Worm (Caenorhabditis elegans) whole organism, L2 larva: ENCODE measurements around the gene cpi-1.

Experiments
- C34F6.9 ChIP-seq: fragments of 150-350 bp; optimal IDR thresholded peaks from 2 replicates; lab custom pipeline; 2014; ENCODE audit warnings: missing biosample characterization, missing genetic modification characterization
- F13H6.1 ChIP-seq: sonication (generic microtip); optimal IDR thresholded peaks from 2 replicates; lab custom pipeline; 2016; ENCODE audit warnings: missing genetic modification characterization, missing compliant biosample characterization
- R02D3.7 ChIP-seq: fragments of 150-350 bp; optimal IDR thresholded peaks from 2 replicates; lab custom pipeline; 2014; ENCODE audit warnings: missing biosample characterization, missing genetic modification characterization
- ZK546.5 ChIP-seq: sonication (generic microtip); optimal IDR thresholded peaks from 2 replicates; lab custom pipeline; 2017; ENCODE audit warnings: missing biosample characterization, missing genetic modification characterization
- alr-1 ChIP-seq: fragments of 150-350 bp; optimal IDR thresholded peaks from 2 replicates; lab custom pipeline; 2014; ENCODE audit warnings: missing biosample characterization, missing genetic modification characterization
- ceh-16 ChIP-seq: fragments of 150-350 bp; optimal IDR thresholded peaks from 2 replicates; lab custom pipeline; 2014; ENCODE audit warnings: missing biosample characterization, missing genetic modification characterization
- ceh-82 ChIP-seq: fragments of 150-350 bp; optimal IDR thresholded peaks from 2 replicates; lab custom pipeline; 2014; ENCODE audit warnings: missing biosample characterization, missing genetic modification characterization
- crh-2 ChIP-seq: sonication (generic microtip); optimal IDR thresholded peaks from 2 replicates; lab custom pipeline; 2017; ENCODE audit warnings: missing biosample characterization, missing genetic modification characterization
- dmd-4 ChIP-seq: sonication (generic microtip); optimal IDR thresholded peaks from 2 replicates; lab custom pipeline; 2017; ENCODE audit warnings: missing biosample characterization, missing genetic modification characterization
- fos-1 ChIP-seq: fragments of 150-350 bp; optimal IDR thresholded peaks from 2 replicates; lab custom pipeline; 2014; ENCODE audit warnings: missing biosample characterization, missing genetic modification characterization
- gmeb-1 ChIP-seq: fragments of 150-350 bp; optimal IDR thresholded peaks from 2 replicates; lab custom pipeline; 2014; ENCODE audit warnings: missing biosample characterization, missing genetic modification characterization
- lin-13 ChIP-seq: fragments of 150-350 bp; optimal IDR thresholded peaks from 2 replicates; lab custom pipeline; 2014; ENCODE audit warnings: missing biosample characterization, missing genetic modification reagents, missing genetic modification characterization
- lin-39 ChIP-seq: fragments of 150-350 bp; optimal IDR thresholded peaks from 2 replicates; lab custom pipeline; 2014; ENCODE audit warnings: missing biosample characterization, missing genetic modification reagents, missing genetic modification characterization
- lsy-2 ChIP-seq, 2 experiments: fragments of 150-350 bp in 1 of 2; sonication (generic microtip) in 1 of 2; optimal IDR thresholded peaks; 2 replicates each; lab custom pipeline; 2014 to 2017; ENCODE audit warnings: missing biosample characterization in 2 of 2, missing genetic modification characterization in 2 of 2
- mdl-1 ChIP-seq, 2 experiments: fragments of 150-350 bp in 1 of 2; sonication (generic microtip) in 1 of 2; optimal IDR thresholded peaks; 2 replicates each; lab custom pipeline; 2017; ENCODE audit warnings: missing biosample characterization in 2 of 2, missing genetic modification characterization in 2 of 2
- nhr-10 ChIP-seq: sonication (generic microtip); optimal IDR thresholded peaks from 2 replicates; lab custom pipeline; 2017; ENCODE audit warnings: missing biosample characterization, missing genetic modification characterization
- nhr-11 ChIP-seq: fragments of 150-350 bp; optimal IDR thresholded peaks from 2 replicates; lab custom pipeline; 2014; ENCODE audit warnings: missing biosample characterization, missing genetic modification characterization
- nhr-12 ChIP-seq: fragments of 150-350 bp; optimal IDR thresholded peaks from 2 replicates; lab custom pipeline; 2014; ENCODE audit warnings: missing biosample characterization, missing genetic modification characterization
- nhr-129 ChIP-seq: fragments of 150-350 bp; optimal IDR thresholded peaks from 2 replicates; lab custom pipeline; 2014; ENCODE audit warnings: missing biosample characterization, missing genetic modification characterization
- nhr-23 ChIP-seq: fragments of 150-350 bp; optimal IDR thresholded peaks from 2 replicates; lab custom pipeline; 2014; ENCODE audit warnings: missing biosample characterization, missing genetic modification reagents, missing genetic modification characterization
- nhr-237 ChIP-seq: fragments of 150-350 bp; optimal IDR thresholded peaks from 2 replicates; lab custom pipeline; 2014; ENCODE audit warnings: missing biosample characterization, missing genetic modification characterization
- nhr-6 ChIP-seq: fragments of 150-350 bp; optimal IDR thresholded peaks from 2 replicates; lab custom pipeline; 2014; ENCODE audit warnings: missing biosample characterization, missing genetic modification characterization
- nhr-77 ChIP-seq: fragments of 150-350 bp; optimal IDR thresholded peaks from 2 replicates; lab custom pipeline; 2014; ENCODE audit warnings: missing biosample characterization, missing genetic modification characterization
- sma-3 ChIP-seq: sonication (generic microtip); optimal IDR thresholded peaks from 2 replicates; lab custom pipeline; 2016; ENCODE audit warnings: missing genetic modification reagents, missing genetic modification characterization, missing compliant biosample characterization
- sma-9 ChIP-seq, 2 experiments: fragments of 150-350 bp in 1 of 2; sonication (generic microtip) in 1 of 2; optimal IDR thresholded peaks; 2 replicates each; lab custom pipeline; 2014 to 2016; ENCODE audit warnings: missing genetic modification characterization in 2 of 2, mild to moderate bottlenecking in 1 of 2, missing biosample characterization in 1 of 2, missing compliant biosample characterization in 1 of 2, missing genetic modification reagents in 1 of 2, moderate library complexity in 1 of 2
- snpc-4 ChIP-seq: fragments of 150-350 bp; optimal IDR thresholded peaks from 2 replicates; lab custom pipeline; 2014; ENCODE audit warnings: missing biosample characterization, missing genetic modification characterization
- unc-55 ChIP-seq: fragments of 150-350 bp; sonication (generic microtip); optimal IDR thresholded peaks from 3 replicates; lab custom pipeline; 2014; ENCODE audit warnings: missing biosample characterization, missing genetic modification reagents, missing genetic modification characterization
- unc-62 ChIP-seq: fragments of 150-350 bp; optimal IDR thresholded peaks from 2 replicates; lab custom pipeline; 2014; ENCODE audit warnings: missing biosample characterization, missing genetic modification reagents, missing genetic modification characterization
- zag-1 ChIP-seq: fragments of 150-350 bp; optimal IDR thresholded peaks from 2 replicates; lab custom pipeline; 2014; ENCODE audit warnings: missing biosample characterization, missing genetic modification characterization
- ztf-1 ChIP-seq: fragments of 200-800 bp; sonication (Bioruptor generic); conservative IDR thresholded peaks from 2 replicates; pipeline ENCODE4 v1.3.6; 2022; ENCODE audit warnings: missing genetic modification characterization, missing compliant biosample characterization
- ztf-11 ChIP-seq: sonication (generic microtip); optimal IDR thresholded peaks from 2 replicates; lab custom pipeline; 2017; ENCODE audit warnings: missing biosample characterization, missing genetic modification characterization

The cpi-1 gene

DNA sequence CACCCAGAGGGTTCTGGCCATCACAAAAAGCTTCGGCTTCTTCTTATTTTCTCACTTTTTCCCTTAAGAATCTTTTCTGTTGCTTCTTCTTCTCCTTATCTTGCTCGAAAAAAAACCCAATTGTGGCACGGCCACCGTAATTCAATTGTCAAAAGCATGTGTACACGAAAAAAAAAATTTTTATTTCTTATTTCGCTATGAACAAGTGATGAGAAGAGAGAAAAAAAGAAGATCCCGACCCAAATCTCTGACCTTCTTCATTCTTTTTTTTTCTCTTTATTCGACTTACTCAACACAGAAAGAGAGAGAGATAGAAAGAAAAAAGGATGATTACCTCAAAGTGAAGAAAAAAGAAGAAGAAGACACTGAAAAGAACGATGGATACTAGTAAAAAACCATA lies 32.6 kb downstream of the cpi-1 start:
- TF ChIP-seq lsy-2 (tag; optimal IDR thresholded peaks at IDR 0.05; lab: Kevin White, UChicago) (peak in 1 of 2 experiments; percentile 41), unc-62 (no peak), gmeb-1 (tag; lab: Kevin White, UChicago) (no peak), zag-1 (tag; lab: Kevin White, UChicago) (peak; percentile 11), ceh-82 (no peak), unc-55 (GFP tag; lab: Kevin White, UChicago) (peak; percentile 14), snpc-4 (no peak), F13H6.1 (tag; lab: Kevin White, UChicago) (peak; percentile 28), ztf-11 (no peak), nhr-11 (no peak), nhr-77 (tag; lab: Kevin White, UChicago) (no peak), nhr-6 (no peak), sma-3 (no peak), C34F6.9 (tag; lab: Kevin White, UChicago) (peak; percentile 48)

DNA sequence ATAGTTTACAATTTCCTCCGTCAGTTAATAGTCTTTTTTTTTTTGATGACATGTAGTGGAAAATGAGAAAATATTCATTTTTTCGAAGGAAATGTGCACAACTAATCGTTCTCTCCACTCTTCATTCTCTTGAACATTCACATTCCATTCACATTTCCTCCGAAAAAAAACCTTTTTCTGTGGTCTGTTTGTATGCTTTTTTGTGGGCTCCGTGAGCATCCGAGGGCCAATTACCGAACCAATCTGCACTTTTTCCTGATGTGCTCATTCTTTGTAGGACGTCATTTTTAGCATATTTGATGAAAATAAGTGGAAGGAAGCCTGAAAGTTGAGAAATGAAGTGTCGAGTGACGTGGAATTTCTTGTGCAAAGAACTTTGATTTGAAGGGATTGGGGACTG lies 33.8 kb downstream of the cpi-1 start:
- TF ChIP-seq nhr-77 (tag; lab: Kevin White, UChicago): no peak
- no peak for TF ChIP-seq ztf-1 (GFP tag; lab: Robert Waterston, UW)
- no peak for TF ChIP-seq sma-9 (GFP tag; optimal IDR thresholded peaks at IDR 0.05; lab: Kevin White, UChicago)
- no peak for TF ChIP-seq sma-9 (tag; optimal IDR thresholded peaks at IDR 0.05; lab: Kevin White, UChicago)
- TF ChIP-seq nhr-12 (tag; lab: Kevin White, UChicago): no peak
- no peak for TF ChIP-seq sma-3
- no peak for TF ChIP-seq nhr-23 (tag; lab: Kevin White, UChicago)

DNA sequence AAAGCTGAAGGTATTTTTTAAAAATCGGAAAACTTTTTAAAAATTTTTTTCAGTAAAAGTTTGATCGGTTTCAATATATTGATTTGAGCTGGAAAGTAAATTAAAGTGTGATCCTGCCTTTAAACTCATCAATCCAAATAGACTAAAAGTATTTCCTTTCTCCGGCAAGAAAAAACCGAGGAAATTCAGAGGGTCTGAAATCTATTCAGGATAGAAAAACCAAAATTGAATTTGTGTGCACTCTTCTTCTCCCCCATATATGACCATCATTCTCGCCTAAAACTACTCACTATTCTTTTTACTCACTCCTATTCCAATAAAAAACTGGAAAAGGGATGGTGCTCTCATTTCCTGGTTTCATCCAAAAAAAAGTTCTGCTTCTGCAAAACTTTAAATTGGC lies 38.6 kb downstream of the cpi-1 start:
- TF ChIP-seq sma-9 (GFP tag; optimal IDR thresholded peaks at IDR 0.05; lab: Kevin White, UChicago) (peak; percentile 33), sma-9 (tag; optimal IDR thresholded peaks at IDR 0.05; lab: Kevin White, UChicago) (no peak), nhr-11 (no peak)

DNA sequence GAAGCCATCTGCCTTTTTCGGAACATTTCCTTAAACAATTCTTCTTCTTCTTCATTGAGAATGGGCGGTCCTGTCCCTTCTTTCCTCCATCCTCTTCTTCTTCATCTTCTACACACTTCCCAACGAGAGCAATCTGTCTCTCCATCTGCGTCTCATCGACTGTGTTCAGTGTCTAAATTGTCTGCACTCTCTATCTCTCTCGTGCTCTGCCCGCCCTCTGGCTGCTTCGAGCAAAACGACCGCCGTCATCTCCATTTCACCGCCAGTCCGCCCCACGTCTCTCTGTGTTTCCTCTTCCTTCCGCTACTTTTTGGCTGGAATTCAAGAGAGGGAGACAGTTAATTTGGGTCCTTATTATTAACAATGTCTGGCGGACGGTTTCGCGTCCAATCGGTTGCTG lies 40.0 kb downstream of the cpi-1 start:
- TF ChIP-seq crh-2 (peak; percentile 11), C34F6.9 (tag; lab: Kevin White, UChicago) (peak; percentile 31), nhr-129 (tag; lab: Kevin White, UChicago) (peak; percentile 15), F13H6.1 (tag; lab: Kevin White, UChicago) (peak; percentile 4), sma-9 (GFP tag; optimal IDR thresholded peaks at IDR 0.05; lab: Kevin White, UChicago) (peak; percentile 39), sma-9 (tag; optimal IDR thresholded peaks at IDR 0.05; lab: Kevin White, UChicago) (no peak), lsy-2 (tag; optimal IDR thresholded peaks at IDR 0.05; lab: Kevin White, UChicago) (peak in 1 of 2 experiments; percentile 22), ceh-82 (no peak), ztf-11 (no peak), unc-55 (GFP tag; lab: Kevin White, UChicago) (peak; percentile 40)

- peak; percentile 2 for TF ChIP-seq crh-2
- TF ChIP-seq alr-1 (tag; lab: Kevin White, UChicago): no peak
- no peak for TF ChIP-seq lin-39
- TF ChIP-seq ZK546.5 (tag; lab: Kevin White, UChicago): no peak
- TF ChIP-seq mdl-1 (tag; optimal IDR thresholded peaks at IDR 0.05; lab: Kevin White, UChicago): no peak
- TF ChIP-seq sma-3: no peak
Observed at ce11 chrIV:6051884-6052283, 41.6 kb downstream of the cpi-1 start.

DNA sequence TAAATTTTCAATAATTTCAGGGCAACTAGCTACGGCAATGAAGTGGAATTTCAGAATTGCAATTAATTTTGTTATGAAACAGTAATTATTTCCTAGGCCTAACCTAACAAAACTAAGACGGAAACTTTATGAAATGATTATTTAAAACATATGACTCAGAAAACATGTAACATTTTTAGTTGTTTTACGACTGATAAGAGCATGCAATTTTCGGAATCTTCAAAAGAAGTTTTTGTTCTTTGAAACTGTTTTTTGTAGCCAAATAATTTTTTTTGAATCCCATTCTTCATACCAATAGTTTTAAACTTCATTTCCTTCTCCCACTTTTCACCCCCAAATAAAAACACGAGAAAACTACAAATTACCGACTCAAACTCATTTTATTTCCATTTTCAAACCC lies 44.4 kb downstream of the cpi-1 start:
- TF ChIP-seq fos-1 (peak; percentile 24), dmd-4 (no peak)

DNA sequence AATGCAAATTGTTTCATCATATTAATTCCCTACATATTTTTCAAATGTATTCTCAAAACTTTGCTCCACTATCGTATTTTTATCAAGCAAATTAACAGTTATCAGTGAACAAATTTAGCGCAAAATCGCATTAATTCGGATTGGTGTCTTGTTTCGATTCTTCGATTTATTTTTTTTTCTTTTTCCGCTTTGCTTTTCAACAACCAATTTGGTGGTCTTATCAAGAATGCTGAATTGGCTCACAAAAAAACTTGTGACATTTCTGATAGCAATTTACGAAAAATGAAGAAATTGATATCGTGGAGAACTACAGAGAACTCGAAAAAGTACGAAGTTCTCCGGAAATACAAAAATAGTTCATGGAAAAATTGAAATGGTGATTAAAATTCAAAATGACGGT lies 45.0 kb downstream of the cpi-1 start:
- TF ChIP-seq gmeb-1 (tag; lab: Kevin White, UChicago): peak; percentile 19
- peak; percentile 34 for TF ChIP-seq sma-9 (GFP tag; optimal IDR thresholded peaks at IDR 0.05; lab: Kevin White, UChicago)
- no peak for TF ChIP-seq sma-9 (tag; optimal IDR thresholded peaks at IDR 0.05; lab: Kevin White, UChicago)
- peak; percentile 83 for TF ChIP-seq fos-1
- TF ChIP-seq lin-13 (GFP tag; lab: Kevin White, UChicago): no peak

ce11 chrIV:6047164-6047727 lies 46.2 kb downstream of the cpi-1 start:
- no peak for TF ChIP-seq nhr-77 (tag; lab: Kevin White, UChicago)
- TF ChIP-seq nhr-237 (tag; lab: Kevin White, UChicago): no peak
- no peak for TF ChIP-seq lin-13 (GFP tag; lab: Kevin White, UChicago)
- no peak for TF ChIP-seq zag-1 (tag; lab: Kevin White, UChicago)
- no peak for TF ChIP-seq R02D3.7 (tag; lab: Kevin White, UChicago)
- TF ChIP-seq sma-9 (GFP tag; optimal IDR thresholded peaks at IDR 0.05; lab: Kevin White, UChicago): no peak
- TF ChIP-seq sma-9 (tag; optimal IDR thresholded peaks at IDR 0.05; lab: Kevin White, UChicago): no peak
- no peak for TF ChIP-seq unc-55 (GFP tag; lab: Kevin White, UChicago)
- no peak for TF ChIP-seq nhr-10
- TF ChIP-seq ceh-16 (tag; lab: Kevin White, UChicago): no peak
- TF ChIP-seq mdl-1 (tag; optimal IDR thresholded peaks at IDR 0.05; lab: Kevin White, UChicago): no peak
- TF ChIP-seq dmd-4: no peak
